Worm (Caenorhabditis elegans) whole organism, L3 larva: ENCODE results near the gene fbxb-115.

ENCODE experiments used
- R02D3.7 ChIP-seq: fragments of 150-350 bp; optimal IDR thresholded peaks from 2 replicates; lab custom pipeline; 2014; ENCODE audit warnings: missing biosample characterization, missing genetic modification characterization
- ama-1 ChIP-seq: fragments of 150-350 bp; optimal IDR thresholded peaks from 2 replicates; lab custom pipeline; 2018
- elt-3 ChIP-seq, 3 experiments: fragments of 150-350 bp in 1 of 3; sonication (generic microtip) in 2 of 3; optimal IDR thresholded peaks; 2 replicates in 2 of 3; 4 replicates in 1 of 3; lab custom pipeline; 2014 to 2017; ENCODE audit warnings: missing biosample characterization in 3 of 3, missing genetic modification characterization in 3 of 3
- fkh-10 ChIP-seq: sonication (generic microtip); optimal IDR thresholded peaks from 2 replicates; lab custom pipeline; 2017; ENCODE audit warnings: missing biosample characterization, missing genetic modification reagents, missing genetic modification characterization
- jun-1 ChIP-seq: fragments of 150-350 bp; optimal IDR thresholded peaks from 2 replicates; lab custom pipeline; 2014; ENCODE audit warnings: missing biosample characterization, missing genetic modification reagents, missing genetic modification characterization
- lsy-12 ChIP-seq: sonication (generic microtip); optimal IDR thresholded peaks from 2 replicates; lab custom pipeline; 2016; ENCODE audit warnings: mild to moderate bottlenecking, missing genetic modification characterization, missing compliant biosample characterization
- mdl-1 ChIP-seq: fragments of 150-350 bp; optimal IDR thresholded peaks from 2 replicates; lab custom pipeline; 2014; ENCODE audit warnings: missing biosample characterization, missing genetic modification characterization
- nhr-28 ChIP-seq: fragments of 150-350 bp; optimal IDR thresholded peaks from 2 replicates; lab custom pipeline; 2014; ENCODE audit warnings: missing biosample characterization, missing genetic modification characterization
- pqm-1 ChIP-seq: fragments of 150-350 bp; optimal IDR thresholded peaks from 2 replicates; lab custom pipeline; 2017; ENCODE audit warnings: missing biosample characterization, missing genetic modification characterization, inconsistent platforms
- snpc-4 ChIP-seq: fragments of 150-350 bp; optimal IDR thresholded peaks from 2 replicates; lab custom pipeline; 2014; ENCODE audit warnings: missing biosample characterization, missing genetic modification characterization
- tbx-2 ChIP-seq: sonication (generic microtip); optimal IDR thresholded peaks from 2 replicates; lab custom pipeline; 2016; ENCODE audit warnings: mild to moderate bottlenecking, missing genetic modification characterization, missing compliant biosample characterization
- unc-39 ChIP-seq: sonication (generic microtip); optimal IDR thresholded peaks from 4 replicates; lab custom pipeline; 2017; ENCODE audit warnings: missing biosample characterization, missing genetic modification characterization
- zag-1 ChIP-seq: fragments of 150-350 bp; optimal IDR thresholded peaks from 2 replicates; lab custom pipeline; 2014; ENCODE audit warnings: missing biosample characterization, missing genetic modification characterization
- ztf-11 ChIP-seq: fragments of 150-350 bp; optimal IDR thresholded peaks from 2 replicates; lab custom pipeline; 2014; ENCODE audit warnings: missing biosample characterization, missing genetic modification characterization

DNA sequence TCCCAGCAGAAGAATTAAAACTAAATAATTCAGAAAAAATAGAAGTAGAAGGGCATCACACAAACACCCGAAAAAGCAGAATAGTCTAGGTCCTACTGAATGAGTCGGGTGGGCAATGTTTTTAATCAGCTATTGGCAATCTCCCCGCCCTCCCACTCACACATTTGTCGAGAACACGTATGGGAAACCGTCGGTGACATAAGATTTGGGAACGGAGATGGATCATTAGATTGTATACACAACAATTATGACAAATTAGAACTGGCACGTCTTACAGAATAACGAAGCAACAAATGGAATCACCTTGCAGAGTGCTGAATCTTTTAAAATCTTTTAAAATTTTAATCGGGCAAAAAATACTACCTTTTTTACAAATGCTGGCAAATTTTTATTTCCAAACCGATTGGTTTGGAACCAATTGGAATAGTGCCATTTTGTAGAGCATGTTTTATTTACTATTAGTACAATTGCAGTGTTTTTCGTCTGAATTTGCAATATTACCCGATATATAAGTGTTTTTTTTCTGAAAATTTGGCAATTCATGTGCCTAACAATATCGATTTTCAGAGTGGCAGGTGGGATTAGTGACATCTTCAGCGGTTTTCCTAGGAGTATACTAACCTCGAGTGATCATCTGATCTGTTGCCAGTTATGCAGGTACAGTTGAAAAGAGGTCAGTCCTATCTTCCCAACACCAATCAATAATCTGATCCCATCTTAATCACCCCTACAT lies 48.2 kb upstream of the fbxb-115 start, which contains the start of the genes F55C9.3 and fbxb-57:
- TF ChIP-seq R02D3.7 (tag; lab: Kevin White, UChicago) (no peak), snpc-4 (no peak), pqm-1 (tag; lab: Kevin White, UChicago) (no peak), lsy-12 (tag; lab: Kevin White, UChicago) (no peak), mdl-1 (tag; lab: Kevin White, UChicago) (no peak), unc-39 (tag; lab: Kevin White, UChicago) (no peak), nhr-28 (tag; lab: Kevin White, UChicago) (no peak), fkh-10 (no peak), elt-3 (tag; optimal IDR thresholded peaks at IDR 0.05; lab: Kevin White, UChicago) (no peak), tbx-2 (no peak), ztf-11 (tag; lab: Kevin White, UChicago) (no peak), jun-1 (no peak), zag-1 (no peak), ama-1 (lab: Kevin White, UChicago) (no peak)
